Fruit fly (Drosophila melanogaster) whole organism, embryonic: Measurements from ENCODE around the gene Doa.

ENCODE experiments used
- Antp ChIP-seq: fragments of 200-800 bp; sonication (Bioruptor generic); optimal IDR thresholded peaks from 3 replicates; lab custom pipeline; 2016; ENCODE audit warnings: missing biosample characterization, missing genetic modification characterization
- CG10959 ChIP-seq: fragments of 200-800 bp; sonication (Bioruptor generic); IDR thresholded peaks from 2 replicates; pipeline ENCODE4 v1.3.6; 2022; ENCODE audit warnings: missing biosample characterization, missing genetic modification characterization
- CG11504 ChIP-seq: fragments of 200-800 bp; sonication (Bioruptor generic); optimal IDR thresholded peaks from 3 replicates; lab custom pipeline; 2019; ENCODE audit warnings: missing biosample characterization, mild to moderate bottlenecking, missing genetic modification characterization, moderate library complexity
- CG12071 ChIP-seq: fragments of 200-800 bp; sonication (Bioruptor generic); optimal IDR thresholded peaks from 3 replicates; lab custom pipeline; 2018; ENCODE audit warnings: missing biosample characterization, mild to moderate bottlenecking, missing genetic modification characterization
- CG12219 ChIP-seq: fragments of 200-800 bp; sonication (Bioruptor generic); optimal IDR thresholded peaks from 3 replicates; lab custom pipeline; 2018; ENCODE audit warnings: missing biosample characterization, mild to moderate bottlenecking, missing genetic modification characterization
- CG12744 ChIP-seq: fragments of 200-800 bp; sonication (Bioruptor generic); optimal IDR thresholded peaks from 2 replicates; lab custom pipeline; 2016; ENCODE audit warnings: missing biosample characterization, missing genetic modification characterization
- CG13624 ChIP-seq: fragments of 200-800 bp; sonication (Bioruptor generic); optimal IDR thresholded peaks from 2 replicates; lab custom pipeline; 2016; ENCODE audit warnings: missing biosample characterization, missing genetic modification characterization
- CG1832 ChIP-seq: fragments of 200-800 bp; sonication (Bioruptor generic); optimal IDR thresholded peaks from 2 replicates; lab custom pipeline; 2017; ENCODE audit warnings: missing biosample characterization, mild to moderate bottlenecking, missing genetic modification characterization, inconsistent platforms
- CG18599 ChIP-seq: fragments of 200-800 bp; sonication (Bioruptor generic); optimal IDR thresholded peaks from 3 replicates; lab custom pipeline; 2017; ENCODE audit warnings: missing biosample characterization, missing genetic modification characterization, mild to moderate bottlenecking, moderate library complexity, missing genetic modification reagents
- CG2120 ChIP-seq: fragments of 200-800 bp; sonication (Bioruptor generic); optimal IDR thresholded peaks from 3 replicates; lab custom pipeline; 2016; ENCODE audit warnings: missing biosample characterization, missing genetic modification characterization
- CG31441 ChIP-seq: fragments of 200-800 bp; sonication (Bioruptor generic); IDR thresholded peaks from 2 replicates; pipeline ENCODE4 v1.3.6; 2022; ENCODE audit warnings: missing biosample characterization, missing genetic modification characterization
- CG3281 ChIP-seq: fragments of 200-800 bp; sonication (Bioruptor generic); optimal IDR thresholded peaks from 3 replicates; lab custom pipeline; 2017; ENCODE audit warnings: missing biosample characterization, mild to moderate bottlenecking, missing genetic modification characterization
- CG3847 ChIP-seq: fragments of 200-800 bp; sonication (Bioruptor generic); IDR thresholded peaks from 2 replicates; pipeline ENCODE4 v1.3.6; 2022; ENCODE audit warnings: missing biosample characterization, missing genetic modification characterization
- CG42726 ChIP-seq: fragments of 200-800 bp; sonication (Bioruptor generic); IDR thresholded peaks from 2 replicates; pipeline ENCODE4 v1.3.6; 2022; ENCODE audit warnings: missing biosample characterization, missing genetic modification characterization; ENCODE audit not compliant: partially characterized antibody
- CG4360 ChIP-seq: fragments of 200-800 bp; sonication (Bioruptor generic); IDR thresholded peaks from 2 replicates; pipeline ENCODE4 v1.3.6; 2022; ENCODE audit warnings: missing biosample characterization, missing genetic modification characterization
- CG5180 ChIP-seq: fragments of 200-800 bp; sonication (Bioruptor generic); optimal IDR thresholded peaks from 3 replicates; lab custom pipeline; 2017; ENCODE audit warnings: missing biosample characterization, missing genetic modification characterization, mild to moderate bottlenecking, moderate library complexity, missing genetic modification reagents
- CG7372 ChIP-seq: fragments of 200-800 bp; sonication (Bioruptor generic); IDR thresholded peaks from 2 replicates; pipeline ENCODE4 v1.3.6; 2022; ENCODE audit warnings: missing biosample characterization, missing genetic modification characterization
- CG7786 ChIP-seq: fragments of 200-800 bp; sonication (Bioruptor generic); optimal IDR thresholded peaks from 2 replicates; lab custom pipeline; 2016; ENCODE audit warnings: missing biosample characterization, missing genetic modification characterization
- CG9932 ChIP-seq: fragments of 200-800 bp; sonication (Bioruptor generic); IDR thresholded peaks from 2 replicates; pipeline ENCODE4 v1.3.6; 2022; ENCODE audit warnings: missing biosample characterization, missing genetic modification characterization
- CkIIα-i1 ChIP-seq: fragments of 200-800 bp; sonication (Bioruptor generic); IDR thresholded peaks from 2 replicates; pipeline ENCODE4 v1.3.6; 2022; ENCODE audit warnings: missing biosample characterization, missing genetic modification characterization
- D19A ChIP-seq: fragments of 200-800 bp; optimal IDR thresholded peaks from 3 replicates; lab custom pipeline; 2019; ENCODE audit warnings: missing biosample characterization, mild to moderate bottlenecking, missing genetic modification characterization, moderate library complexity
- D19B ChIP-seq: fragments of 200-800 bp; sonication (Bioruptor generic); optimal IDR thresholded peaks from 2 replicates; lab custom pipeline; 2017; ENCODE audit warnings: missing biosample characterization, mild to moderate bottlenecking, missing genetic modification characterization
- ERR ChIP-seq: fragments of 200-800 bp; sonication (Bioruptor generic); optimal IDR thresholded peaks from 2 replicates; lab custom pipeline; 2016; ENCODE audit warnings: missing biosample characterization, missing genetic modification characterization
- Eip74EF ChIP-seq, 2 experiments: fragments of 200-800 bp in 1 of 2; fragments of >200 bp in 1 of 2; sonication (Bioruptor generic) in 1 of 2; optimal IDR thresholded peaks; 2 replicates each; lab custom pipeline; 2017 to 2019; ENCODE audit warnings: missing biosample characterization in 2 of 2, missing genetic modification characterization in 2 of 2, mild to moderate bottlenecking in 1 of 2, moderate library complexity in 1 of 2
- Hsf ChIP-seq: fragments of 200-800 bp; sonication (Bioruptor generic); optimal IDR thresholded peaks from 3 replicates; lab custom pipeline; 2016; ENCODE audit warnings: missing biosample characterization, missing genetic modification characterization
- Lpt ChIP-seq: fragments of >200 bp; optimal IDR thresholded peaks from 2 replicates; lab custom pipeline; 2018; ENCODE audit warnings: missing biosample characterization, missing genetic modification characterization
- MTF-1 ChIP-seq: fragments of 200-800 bp; sonication (Bioruptor generic); optimal IDR thresholded peaks from 2 replicates; lab custom pipeline; 2018; ENCODE audit warnings: missing biosample characterization, mild to moderate bottlenecking, missing genetic modification characterization, borderline replicate concordance
- Ssrp ChIP-seq: fragments of 200-800 bp; sonication (Bioruptor generic); optimal IDR thresholded peaks from 2 replicates; lab custom pipeline; 2018; ENCODE audit warnings: missing biosample characterization, mild to moderate bottlenecking, missing genetic modification characterization, moderate library complexity
- ab ChIP-seq: fragments of 200-800 bp; sonication (Bioruptor generic); optimal IDR thresholded peaks from 2 replicates; lab custom pipeline; 2016; ENCODE audit warnings: missing biosample characterization, missing genetic modification characterization
- ase ChIP-seq: fragments of 200-800 bp; sonication (Bioruptor generic); IDR thresholded peaks from 3 replicates; pipeline ENCODE4 v1.3.6; 2022; ENCODE audit warnings: missing biosample characterization, missing genetic modification characterization
- chif ChIP-seq, 2 experiments: fragments of 200-800 bp; sonication (Bioruptor generic); optimal IDR thresholded peaks; 3 replicates each; lab custom pipeline; 2016; ENCODE audit warnings: missing biosample characterization in 2 of 2, missing genetic modification characterization in 2 of 2
- chn ChIP-seq: fragments of 200-800 bp; sonication (Bioruptor generic); optimal IDR thresholded peaks from 2 replicates; lab custom pipeline; 2016; ENCODE audit warnings: missing biosample characterization, missing genetic modification characterization
- da ChIP-seq: fragments of 200-800 bp; sonication (Bioruptor generic); optimal IDR thresholded peaks from 2 replicates; lab custom pipeline; 2016; ENCODE audit warnings: missing biosample characterization, missing genetic modification characterization
- dm ChIP-seq: fragments of 200-800 bp; sonication (Bioruptor generic); optimal IDR thresholded peaks from 3 replicates; lab custom pipeline; 2016; ENCODE audit warnings: missing biosample characterization, missing genetic modification characterization
- fd64A ChIP-seq: fragments of 200-800 bp; sonication (Bioruptor generic); optimal IDR thresholded peaks from 3 replicates; lab custom pipeline; 2018; ENCODE audit warnings: missing biosample characterization, mild to moderate bottlenecking, missing genetic modification characterization
- fd96Cb ChIP-seq: fragments of 200-800 bp; sonication (Bioruptor generic); optimal IDR thresholded peaks from 2 replicates; lab custom pipeline; 2018; ENCODE audit warnings: missing biosample characterization, mild to moderate bottlenecking, missing genetic modification characterization, moderate library complexity
- ftz-f1 ChIP-seq: fragments of 200-800 bp; sonication (Bioruptor generic); optimal IDR thresholded peaks from 2 replicates; lab custom pipeline; 2016; ENCODE audit warnings: missing biosample characterization, missing genetic modification characterization
- gsb-n ChIP-seq: fragments of 200-800 bp; sonication (Bioruptor generic); optimal IDR thresholded peaks from 3 replicates; lab custom pipeline; 2018; ENCODE audit warnings: missing biosample characterization, mild to moderate bottlenecking, missing genetic modification characterization
- ham ChIP-seq: fragments of 200-800 bp; sonication (Bioruptor generic); IDR thresholded peaks from 2 replicates; pipeline ENCODE4 v1.3.6; 2022; ENCODE audit warnings: missing biosample characterization, missing genetic modification characterization
- mld ChIP-seq: fragments of 200-800 bp; sonication (Bioruptor generic); IDR thresholded peaks from 3 replicates; pipeline ENCODE4 v1.3.6; 2022; ENCODE audit warnings: missing biosample characterization, missing genetic modification characterization; ENCODE audit not compliant: partially characterized antibody
- nau ChIP-seq: fragments of 200-800 bp; sonication (Bioruptor generic); optimal IDR thresholded peaks from 3 replicates; lab custom pipeline; 2017; ENCODE audit warnings: missing biosample characterization, mild to moderate bottlenecking, missing genetic modification characterization, missing genetic modification reagents
- nom ChIP-seq: fragments of 200-800 bp; sonication (Bioruptor generic); optimal IDR thresholded peaks from 2 replicates; lab custom pipeline; 2017; ENCODE audit warnings: missing biosample characterization, missing genetic modification characterization, mild to moderate bottlenecking, moderate library complexity, missing genetic modification reagents
- pzg ChIP-seq: fragments of 200-800 bp; sonication (Bioruptor generic); optimal IDR thresholded peaks from 3 replicates; lab custom pipeline; 2018; ENCODE audit warnings: missing biosample characterization, mild to moderate bottlenecking, missing genetic modification characterization, moderate library complexity
- sc ChIP-seq, 3 experiments: fragments of >200 bp in 2 of 3; fragments of 200-800 bp in 1 of 3; sonication (Bioruptor generic) in 1 of 3; optimal IDR thresholded peaks; 2 replicates in 2 of 3; 3 replicates in 1 of 3; lab custom pipeline; 2017; ENCODE audit warnings: mild to moderate bottlenecking in 1 of 3, missing biosample characterization in 1 of 3, missing genetic modification characterization in 1 of 3, missing genetic modification reagents in 1 of 3
- scrt ChIP-seq: fragments of 200-800 bp; sonication (Bioruptor generic); optimal IDR thresholded peaks from 2 replicates; lab custom pipeline; 2018; ENCODE audit warnings: missing biosample characterization, mild to moderate bottlenecking, missing genetic modification characterization, moderate library complexity
- shn ChIP-seq: fragments of 200-800 bp; sonication (Bioruptor generic); optimal IDR thresholded peaks from 3 replicates; lab custom pipeline; 2016; ENCODE audit warnings: missing biosample characterization, missing genetic modification characterization
- tgo ChIP-seq: fragments of 200-800 bp; sonication (Bioruptor generic); IDR thresholded peaks from 3 replicates; pipeline ENCODE4 v1.3.6; 2022; ENCODE audit warnings: missing biosample characterization, missing genetic modification characterization
- tna ChIP-seq: fragments of 200-800 bp; sonication (Bioruptor generic); IDR thresholded peaks from 2 replicates; pipeline ENCODE4 v1.3.6; 2022; ENCODE audit warnings: missing biosample characterization, missing genetic modification characterization; ENCODE audit not compliant: partially characterized antibody

Gene Doa

DNA sequence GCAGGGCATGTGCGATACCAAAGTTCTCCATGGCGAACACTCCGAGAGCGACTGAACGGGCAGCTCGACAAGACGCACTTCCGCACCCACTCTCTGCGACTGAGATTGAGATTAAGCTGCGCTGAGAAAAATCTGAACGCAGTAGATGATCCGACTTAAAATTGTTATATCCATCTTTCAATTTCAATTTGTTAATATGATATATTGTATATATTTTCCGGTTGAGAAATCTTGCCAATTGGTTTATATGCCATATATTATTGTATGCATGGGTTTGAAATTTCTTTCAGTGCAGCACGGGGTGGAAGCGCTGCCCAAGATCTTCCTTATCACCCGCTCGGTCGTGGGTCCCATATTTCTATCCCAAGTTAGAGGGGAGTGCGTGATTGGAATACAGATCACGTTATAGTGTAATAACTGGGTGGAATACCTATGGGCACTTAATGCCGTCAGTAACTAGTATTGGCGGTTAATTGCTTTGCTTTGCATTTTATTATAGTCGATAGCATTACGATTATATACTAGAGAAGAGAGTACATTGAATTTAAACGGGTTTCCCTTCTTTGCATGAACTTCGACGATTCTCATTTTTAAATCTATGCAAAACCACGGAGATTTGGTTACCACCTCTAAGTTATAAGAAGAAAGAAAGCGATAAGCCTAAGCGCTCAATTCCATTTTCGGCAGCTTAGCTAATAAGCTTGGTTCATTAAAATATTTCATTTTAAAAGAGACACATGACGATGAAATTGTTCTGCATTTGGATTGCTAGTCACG is 7.6 kb upstream of the Doa start, which contains the start of the genes Nepl19 and Nepl20 (continued):
- TF ChIP-seq CG5180 (peak; percentile 54), CG3281 (GFP tag; lab: Kevin White, UChicago) (peak; percentile 79), da (GFP tag; lab: Kevin White, UChicago) (no peak), ab (GFP tag; lab: Kevin White, UChicago) (no peak), gsb-n (tag; lab: Kevin White, UChicago) (peak; percentile 66), ftz-f1 (GFP tag; lab: Kevin White, UChicago) (peak; percentile 6), mld (GFP tag; lab: Robert Waterston, UW) (no peak), CG2120 (peak; percentile 87), CG3847 (GFP tag; lab: Robert Waterston, UW) (peak; percentile 74), CG31441 (GFP tag; lab: Robert Waterston, UW) (peak; percentile 82), CG18599 (GFP tag; lab: Kevin White, UChicago) (peak; percentile 94), CG12744 (GFP tag; lab: Kevin White, UChicago) (no peak), chn (GFP tag; lab: Kevin White, UChicago) (peak; percentile 44), CG12071 (GFP tag; lab: Kevin White, UChicago) (peak; percentile 81), Hsf (GFP tag; lab: Kevin White, UChicago) (peak; percentile 72), CG10959 (GFP tag; lab: Robert Waterston, UW) (peak; percentile 72), shn (GFP tag; lab: Kevin White, UChicago) (no peak), Lpt (no peak), CG7372 (GFP tag; lab: Robert Waterston, UW) (peak; percentile 80), Eip74EF (GFP tag; optimal IDR thresholded peaks at IDR 0.05; lab: Kevin White, UChicago) (peak in 1 of 2 experiments; percentile 84), nom (GFP tag; lab: Kevin White, UChicago) (peak; percentile 62), MTF-1 (peak; percentile 53), D19B (peak; percentile 33), fd96Cb (tag; lab: Kevin White, UChicago) (peak; percentile 77), CG9932 (peak; percentile 58), Antp (GFP tag; lab: Kevin White, UChicago) (peak; percentile 20), pzg (GFP tag; lab: Kevin White, UChicago) (peak; percentile 3), chif (GFP tag; optimal IDR thresholded peaks at IDR 0.05; lab: Kevin White, UChicago) (peak; percentile 55 to 61), dm (GFP tag; lab: Kevin White, UChicago) (no peak), CG13624 (GFP tag; lab: Kevin White, UChicago) (peak; percentile 50), ERR (GFP tag; lab: Kevin White, UChicago) (peak; percentile 27), CG4360 (peak; percentile 34; the same call in 1 of the 2 replicates), tna (GFP tag; lab: Robert Waterston, UW) (no peak), D19A (tag; lab: Kevin White, UChicago) (peak; percentile 70), sc (optimal IDR thresholded peaks at IDR 0.05; lab: Kevin White, UChicago) (no peak), sc (GFP tag; optimal IDR thresholded peaks at IDR 0.05; lab: Kevin White, UChicago) (peak; percentile 42), CG42726 (GFP tag; lab: Robert Waterston, UW) (no peak), CG1832 (GFP tag; lab: Kevin White, UChicago) (no peak), nau (GFP tag; lab: Kevin White, UChicago) (no peak), CG7786 (peak; percentile 43), CG11504 (tag; lab: Kevin White, UChicago) (peak; percentile 83), ase (peak; percentile 82), CG12219 (GFP tag; lab: Kevin White, UChicago) (peak; percentile 75), Ssrp (tag; lab: Kevin White, UChicago) (peak; percentile 75), fd64A (peak; percentile 50), scrt (peak; percentile 77), tgo (peak; percentile 83), CkIIα-i1 (GFP tag; lab: Robert Waterston, UW) (peak; percentile 31; the same call in 1 of the 2 replicates), ham (GFP tag; lab: Robert Waterston, UW) (no peak)
